Worm (Caenorhabditis elegans) whole organism, L4/young adult: Measurements from ENCODE around the gene T06D8.10.

Experiments used
- W03F9.2 ChIP-seq: fragments of 150-350 bp; optimal IDR thresholded peaks from 2 replicates; lab custom pipeline; 2014; ENCODE audit warnings: missing biosample characterization, missing genetic modification characterization
- dao-5 ChIP-seq: sonication (generic microtip); optimal IDR thresholded peaks from 2 replicates; lab custom pipeline; 2016; ENCODE audit warnings: missing genotype, missing genetic modification characterization, moderate library complexity, missing compliant biosample characterization
- him-1 ChIP-seq: sonication (generic microtip); optimal IDR thresholded peaks from 2 replicates; lab custom pipeline; 2016; ENCODE audit warnings: missing genotype, missing genetic modification reagents, missing genetic modification characterization, missing compliant biosample characterization

DNA sequence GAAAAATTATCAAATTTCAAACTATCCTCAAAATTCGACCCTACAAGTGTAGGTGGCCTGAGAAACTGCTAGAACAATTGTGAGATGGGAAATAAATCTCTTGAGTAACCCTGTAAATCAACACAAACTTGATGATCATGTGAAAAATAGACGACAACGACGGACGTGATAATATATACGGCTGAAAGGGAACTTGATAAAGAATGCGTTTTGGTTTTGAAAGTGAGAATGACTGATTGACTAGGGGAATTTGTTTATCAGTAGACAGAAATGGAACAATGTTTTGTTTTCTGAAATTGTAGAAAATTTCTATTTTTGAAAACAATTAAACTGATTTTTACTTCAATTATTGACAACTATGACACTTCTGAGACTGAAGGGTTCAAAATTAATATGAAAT lies 53.8 kb downstream of the T06D8.10 start:
- TF ChIP-seq W03F9.2 (tag; lab: Kevin White, UChicago), result no peak
- no peak for TF ChIP-seq him-1 (tag; lab: Kevin White, UChicago)
- TF ChIP-seq dao-5 (tag; lab: Kevin White, UChicago), result no peak
